Fruit fly (Drosophila melanogaster) ovary, adult (tissue): Measurements from ENCODE around the gene Gale.
A peak's percentile ranks its signal among the peaks of the same experiment; 100 is the strongest.

ENCODE experiments used
- CG17801 ChIP-seq: fragments of 200-800 bp; optimal IDR thresholded peaks from 2 replicates; lab custom pipeline; 2019; ENCODE audit warnings: missing biosample characterization, mild to moderate bottlenecking, missing genetic modification characterization, moderate library complexity; ENCODE audit not compliant: partially characterized antibody

Gene Gale

dm6 chr3L:614751-615424 is 33.5 kb upstream of the Gale start:
- no peak for TF ChIP-seq CG17801 (GFP tag; lab: Kevin White, UChicago)

- no peak for TF ChIP-seq CG17801 (GFP tag; lab: Kevin White, UChicago)
These were observed 32.8 kb upstream of the Gale start for dm6 chr3L:615425-616046.

dm6 chr3L:616099-616481 is 32.3 kb upstream of the Gale start:
- no peak for TF ChIP-seq CG17801 (GFP tag; lab: Kevin White, UChicago)

dm6 chr3L:616482-617148 is 31.7 kb upstream of the Gale start:
- TF ChIP-seq CG17801 (GFP tag; lab: Kevin White, UChicago) = peak; percentile 12

dm6 chr3L:617926-618325 is 30.4 kb upstream of the Gale start:
- no peak for TF ChIP-seq CG17801 (GFP tag; lab: Kevin White, UChicago)

- TF ChIP-seq CG17801 (GFP tag; lab: Kevin White, UChicago) = no peak
These were observed 29.7 kb upstream of the Gale start for dm6 chr3L:618347-619272.

- TF ChIP-seq CG17801 (GFP tag; lab: Kevin White, UChicago) = no peak
These were observed 28.7 kb upstream of the Gale start for dm6 chr3L:619427-620308.

- no peak for TF ChIP-seq CG17801 (GFP tag; lab: Kevin White, UChicago)
These were observed 27.0 kb upstream of the Gale start for dm6 chr3L:621097-621967.

dm6 chr3L:622357-622834 is 26.0 kb upstream of the Gale start:
- TF ChIP-seq CG17801 (GFP tag; lab: Kevin White, UChicago) = no peak

- no peak for TF ChIP-seq CG17801 (GFP tag; lab: Kevin White, UChicago)
These were observed 24.8 kb upstream of the Gale start for dm6 chr3L:623556-623955.

- TF ChIP-seq CG17801 (GFP tag; lab: Kevin White, UChicago) = no peak
These were observed 24.0 kb upstream of the Gale start for dm6 chr3L:624203-624914.

- no peak for TF ChIP-seq CG17801 (GFP tag; lab: Kevin White, UChicago)
These were observed 22.5 kb upstream of the Gale start for dm6 chr3L:625899-626298.
